Fruit fly (Drosophila melanogaster): ENCODE results near the gene CG8281.

dm6 chr3L:7876367-7876703 is 35.9 kb upstream of the CG8281 start:
- TF ChIP-seq CTCF (optimal IDR thresholded peaks at IDR 0.05) (no peak), CG8478 (optimal IDR thresholded peaks at IDR 0.05) (no peak)
